Worm (Caenorhabditis elegans) whole organism, L1 larva: ENCODE measurements around the gene osm-9.
A peak's percentile ranks its signal among the peaks of the same experiment; 100 is the strongest.

Experiments
- C16A3.4 ChIP-seq: fragments of 150-350 bp; optimal IDR thresholded peaks from 2 replicates; lab custom pipeline; 2014; ENCODE audit warnings: missing biosample characterization, missing genetic modification characterization
- Y116A8C.19 ChIP-seq: sonication (generic microtip); optimal IDR thresholded peaks from 2 replicates; lab custom pipeline; 2016; ENCODE audit warnings: missing compliant biosample characterization, missing genetic modification characterization, borderline replicate concordance
- aly-2 ChIP-seq: fragments of 150-350 bp; optimal IDR thresholded peaks from 2 replicates; lab custom pipeline; 2014; ENCODE audit warnings: missing biosample characterization, missing genetic modification characterization
- ceh-63 ChIP-seq: fragments of 200-800 bp; sonication (Bioruptor generic); optimal IDR thresholded peaks from 2 replicates; lab custom pipeline; 2018; ENCODE audit warnings: mild to moderate bottlenecking, missing genetic modification characterization, missing compliant biosample characterization
- ceh-82 ChIP-seq, 3 experiments: fragments of 150-350 bp in 1 of 3; sonication (generic microtip) in 2 of 3; optimal IDR thresholded peaks; 2 replicates each; lab custom pipeline; 2014 to 2017; ENCODE audit warnings: missing biosample characterization in 3 of 3, missing genetic modification characterization in 3 of 3
- ces-1 ChIP-seq: fragments of 150-350 bp; optimal IDR thresholded peaks from 2 replicates; lab custom pipeline; 2014; ENCODE audit warnings: missing biosample characterization, missing genetic modification reagents, missing genetic modification characterization
- dpl-1 ChIP-seq, 3 experiments: fragments of 150-350 bp in 2 of 3; sonication (generic microtip) in 1 of 3; optimal IDR thresholded peaks; 2 replicates each; lab custom pipeline; 2014 to 2017; ENCODE audit warnings: missing biosample characterization in 3 of 3, missing genetic modification characterization in 3 of 3, missing genetic modification reagents in 3 of 3
- dsc-1 ChIP-seq: sonication (generic microtip); optimal IDR thresholded peaks from 2 replicates; lab custom pipeline; 2016; ENCODE audit warnings: mild to moderate bottlenecking, missing genetic modification characterization, missing compliant biosample characterization
- efl-1 ChIP-seq, 4 experiments: fragments of 150-350 bp; optimal IDR thresholded peaks in 3 of 4; peaks in 1 of 4; 1 replicate in 1 of 4; 2 replicates in 3 of 4; lab custom pipeline; 2014; ENCODE audit warnings: missing biosample characterization in 2 of 4, missing genetic modification characterization in 2 of 4, missing genetic modification reagents in 2 of 4
- elt-2 ChIP-seq: sonication (generic microtip); optimal IDR thresholded peaks from 2 replicates; lab custom pipeline; 2016; ENCODE audit warnings: missing genetic modification characterization, mild to moderate bottlenecking, inconsistent platforms, missing compliant biosample characterization, missing genetic modification reagents
- fkh-10 ChIP-seq: sonication (generic microtip); optimal IDR thresholded peaks from 2 replicates; lab custom pipeline; 2017; ENCODE audit warnings: missing biosample characterization, missing genetic modification reagents, missing genetic modification characterization
- fkh-4 ChIP-seq: sonication (generic microtip); optimal IDR thresholded peaks from 2 replicates; lab custom pipeline; 2016; ENCODE audit warnings: missing compliant biosample characterization, missing genetic modification characterization, borderline replicate concordance
- grh-1 ChIP-seq: fragments of 200-800 bp; sonication (Bioruptor generic); IDR thresholded peaks from 2 replicates; pipeline ENCODE4 v1.3.6; 2022; ENCODE audit warnings: missing genetic modification reagents, missing genetic modification characterization, missing compliant biosample characterization
- hlh-4 ChIP-seq: sonication (generic microtip); optimal IDR thresholded peaks from 2 replicates; lab custom pipeline; 2016; ENCODE audit warnings: mild to moderate bottlenecking, missing genetic modification characterization, missing compliant biosample characterization
- hpl-2 ChIP-seq: fragments of 150-350 bp; optimal IDR thresholded peaks from 2 replicates; lab custom pipeline; 2014; ENCODE audit warnings: missing biosample characterization, missing genetic modification reagents, missing genetic modification characterization
- lin-14 ChIP-seq: fragments of 200-800 bp; sonication (Bioruptor generic); optimal IDR thresholded peaks from 2 replicates; lab custom pipeline; 2018; ENCODE audit warnings: mild to moderate bottlenecking, missing genetic modification characterization, moderate library complexity, missing compliant biosample characterization
- lin-15B ChIP-seq: fragments of 150-350 bp; sonication (generic microtip); optimal IDR thresholded peaks from 3 replicates; lab custom pipeline; 2014; ENCODE audit warnings: missing biosample characterization, missing genetic modification characterization
- lin-35 ChIP-seq, 2 experiments: fragments of 150-350 bp; optimal IDR thresholded peaks; 2 replicates each; lab custom pipeline; 2014; ENCODE audit warnings: missing biosample characterization in 2 of 2, missing genetic modification characterization in 2 of 2, missing genetic modification reagents in 2 of 2
- lin-39 ChIP-seq: fragments of 150-350 bp; optimal IDR thresholded peaks from 2 replicates; lab custom pipeline; 2014; ENCODE audit warnings: missing biosample characterization, missing genetic modification reagents, missing genetic modification characterization
- lir-3 ChIP-seq: sonication (generic microtip); optimal IDR thresholded peaks from 2 replicates; lab custom pipeline; 2016; ENCODE audit warnings: mild to moderate bottlenecking, missing genetic modification characterization, moderate library complexity, missing compliant biosample characterization; ENCODE audit not compliant: poor library complexity
- nhr-19 ChIP-seq: fragments of 200-800 bp; sonication (Bioruptor generic); conservative IDR thresholded peaks from 2 replicates; pipeline ENCODE4 v1.3.6; 2022; ENCODE audit warnings: missing genetic modification characterization, missing compliant biosample characterization
- nhr-237 ChIP-seq: fragments of 150-350 bp; optimal IDR thresholded peaks from 2 replicates; lab custom pipeline; 2014; ENCODE audit warnings: missing biosample characterization, missing genetic modification characterization
- nhr-47 ChIP-seq: sonication (generic microtip); optimal IDR thresholded peaks from 2 replicates; lab custom pipeline; 2016; ENCODE audit warnings: mild to moderate bottlenecking, missing genetic modification characterization, moderate library complexity, missing compliant biosample characterization
- nhr-71 ChIP-seq: sonication (generic microtip); optimal IDR thresholded peaks from 2 replicates; lab custom pipeline; 2016; ENCODE audit warnings: mild to moderate bottlenecking, missing genetic modification characterization, moderate library complexity, missing compliant biosample characterization
- nhr-77 ChIP-seq: fragments of 150-350 bp; optimal IDR thresholded peaks from 2 replicates; lab custom pipeline; 2014; ENCODE audit warnings: missing biosample characterization, missing genetic modification characterization
- nhr-84 ChIP-seq: sonication (generic microtip); optimal IDR thresholded peaks from 2 replicates; lab custom pipeline; 2017; ENCODE audit warnings: missing biosample characterization, missing genetic modification characterization
- nhr-90 ChIP-seq: sonication (generic microtip); optimal IDR thresholded peaks from 2 replicates; lab custom pipeline; 2016; ENCODE audit warnings: mild to moderate bottlenecking, missing genetic modification characterization, missing compliant biosample characterization; ENCODE audit not compliant: poor library complexity
- pag-3 ChIP-seq: sonication (generic microtip); optimal IDR thresholded peaks from 2 replicates; lab custom pipeline; 2017; ENCODE audit warnings: missing genetic modification characterization, mild to moderate bottlenecking, missing compliant biosample characterization, antibody characterized with exemption, borderline replicate concordance; ENCODE audit not compliant: insufficient read depth
- skn-1 ChIP-seq: fragments of 150-350 bp; optimal IDR thresholded peaks from 2 replicates; lab custom pipeline; 2014; ENCODE audit warnings: missing biosample characterization, missing genetic modification characterization
- snu-23 ChIP-seq: sonication (generic microtip); optimal IDR thresholded peaks from 2 replicates; lab custom pipeline; 2016; ENCODE audit warnings: missing genetic modification characterization, missing compliant biosample characterization
- unc-130 ChIP-seq: fragments of 150-350 bp; optimal IDR thresholded peaks from 2 replicates; lab custom pipeline; 2017; ENCODE audit warnings: missing biosample characterization, missing genetic modification characterization, inconsistent platforms
- vab-15 ChIP-seq: sonication (generic microtip); optimal IDR thresholded peaks from 2 replicates; lab custom pipeline; 2017; ENCODE audit warnings: missing genotype, mild to moderate bottlenecking, missing genetic modification characterization, missing compliant biosample characterization
- xbp-1 ChIP-seq: sonication (generic microtip); optimal IDR thresholded peaks from 2 replicates; lab custom pipeline; 2016; ENCODE audit warnings: missing genetic modification characterization, missing compliant biosample characterization
- zag-1 ChIP-seq: fragments of 150-350 bp; optimal IDR thresholded peaks from 2 replicates; lab custom pipeline; 2014; ENCODE audit warnings: missing biosample characterization, missing genetic modification characterization
- ztf-11 ChIP-seq, 2 experiments: sonication (generic microtip); optimal IDR thresholded peaks; 2 replicates each; lab custom pipeline; 2016 to 2017; ENCODE audit warnings: missing genetic modification characterization in 2 of 2, missing biosample characterization in 1 of 2, missing compliant biosample characterization in 1 of 2
- ztf-4 ChIP-seq: fragments of 150-350 bp; optimal IDR thresholded peaks from 2 replicates; lab custom pipeline; 2014; ENCODE audit warnings: missing biosample characterization, missing genetic modification characterization

Gene osm-9

ce11 chrIV:3551777-3552462, 5.3 kb downstream of the osm-9 start (continued):
- TF ChIP-seq ceh-63 (GFP tag; lab: Kevin White, UChicago) (no peak), hlh-4 (no peak), lin-15B (tag; lab: Kevin White, UChicago) (no peak), lir-3 (no peak), xbp-1 (tag; lab: Kevin White, UChicago) (peak; percentile 52), efl-1 (optimal IDR thresholded peaks at IDR 0.05; lab: Kevin White, UChicago) (peak; percentile 24 to 46), efl-1 (GFP tag; optimal IDR thresholded peaks at IDR 0.05 in 1 of 2; lab: Kevin White, UChicago) (peak; percentile 45 to 93), nhr-47 (tag; lab: Kevin White, UChicago) (peak; percentile 77), grh-1 (GFP tag; lab: Robert Waterston, UW) (no peak), nhr-237 (tag; lab: Kevin White, UChicago) (no peak), skn-1 (peak; percentile 36), fkh-4 (tag; lab: Kevin White, UChicago) (no peak), nhr-77 (tag; lab: Kevin White, UChicago) (peak; percentile 15), ztf-4 (tag; lab: Kevin White, UChicago) (no peak), ceh-82 (tag; optimal IDR thresholded peaks at IDR 0.05; lab: Kevin White, UChicago) (peak; percentile 20 to 63 (median 38)), nhr-90 (tag; lab: Kevin White, UChicago) (peak; percentile 70), ztf-11 (tag; optimal IDR thresholded peaks at IDR 0.05; lab: Kevin White, UChicago) (peak in 1 of 2 experiments; percentile 20)
- TF ChIP-seq, all 84 proteins: peak for 35

ce11 chrIV:3548315-3548714, 8.9 kb downstream of the osm-9 start:
- TF ChIP-seq efl-1 (optimal IDR thresholded peaks at IDR 0.05; lab: Kevin White, UChicago) (peak in 1 of 2 experiments; percentile 32), efl-1 (GFP tag; optimal IDR thresholded peaks at IDR 0.05 in 1 of 2; lab: Kevin White, UChicago) (peak in 1 of 2 experiments; percentile 86), skn-1 (no peak), nhr-84 (tag; lab: Kevin White, UChicago) (no peak), elt-2 (tag; lab: Kevin White, UChicago) (peak; percentile 64), snu-23 (no peak), nhr-90 (tag; lab: Kevin White, UChicago) (peak; percentile 52), aly-2 (tag; lab: Kevin White, UChicago) (no peak), lin-35 (GFP tag; optimal IDR thresholded peaks at IDR 0.05; lab: Kevin White, UChicago) (peak in 1 of 2 experiments; percentile 48), pag-3 (tag; lab: Kevin White, UChicago) (no peak), dpl-1 (GFP tag; optimal IDR thresholded peaks at IDR 0.05; lab: Kevin White, UChicago) (peak in 1 of 3 experiments; percentile 12), C16A3.4 (no peak), hpl-2 (no peak), zag-1 (no peak), lir-3 (no peak), nhr-71 (peak; percentile 32), nhr-47 (tag; lab: Kevin White, UChicago) (no peak), lin-14 (GFP tag; lab: Kevin White, UChicago) (no peak), fkh-10 (no peak), lin-39 (tag; lab: Kevin White, UChicago) (no peak), nhr-19 (no peak)

- TF ChIP-seq vab-15 (no peak), efl-1 (optimal IDR thresholded peaks at IDR 0.05; lab: Kevin White, UChicago) (no peak), efl-1 (GFP tag; optimal IDR thresholded peaks at IDR 0.05 in 1 of 2; lab: Kevin White, UChicago) (no peak), ztf-11 (tag; optimal IDR thresholded peaks at IDR 0.05; lab: Kevin White, UChicago) (no peak), dsc-1 (no peak), ces-1 (GFP tag; lab: Kevin White, UChicago) (no peak), Y116A8C.19 (tag; lab: Kevin White, UChicago) (no peak), unc-130 (no peak)
- TF ChIP-seq, all 84 proteins: peak for 0
These were observed 9.7 kb downstream of the osm-9 start, which contains the start of gene nstp-6 for ce11 chrIV:3547500-3547899. nstp-6 (minus strand) TSS chrIV:3547600.
